Worm (Caenorhabditis elegans) whole organism, young adult: ENCODE measurements around the gene fem-3.

Experiments
- D2030.7 ChIP-seq: fragments of 200-800 bp; sonication (Bioruptor generic); IDR thresholded peaks from 2 replicates; pipeline ENCODE4 v1.3.6; 2022; ENCODE audit warnings: missing genetic modification reagents, missing genetic modification characterization, missing compliant biosample characterization
- K12H6.12 ChIP-seq: fragments of 200-800 bp; sonication (Bioruptor generic); optimal IDR thresholded peaks from 2 replicates; lab custom pipeline; 2018; ENCODE audit warnings: mild to moderate bottlenecking, missing genetic modification characterization, missing compliant biosample characterization
- ama-1 ChIP-seq, 3 experiments: fragments of 150-350 bp in 1 of 3; sonication (generic microtip) in 2 of 3; optimal IDR thresholded peaks; 2 replicates each; lab custom pipeline; 2014 to 2018; ENCODE audit warnings: missing biosample characterization in 2 of 3, missing genetic modification characterization in 2 of 3, missing genetic modification reagents in 2 of 3
- attf-6 ChIP-seq: fragments of 200-800 bp; sonication (Bioruptor generic); IDR thresholded peaks from 2 replicates; pipeline ENCODE4 v1.3.6; 2022; ENCODE audit warnings: missing genetic modification reagents, missing genetic modification characterization, missing compliant biosample characterization
- ceh-91 ChIP-seq: fragments of 200-800 bp; sonication (Bioruptor generic); IDR thresholded peaks from 2 replicates; pipeline ENCODE4 v1.3.6; 2022; ENCODE audit warnings: missing genetic modification reagents, missing genetic modification characterization, missing compliant biosample characterization
- lsl-1 ChIP-seq: fragments of 200-800 bp; sonication (Bioruptor generic); optimal IDR thresholded peaks from 2 replicates; lab custom pipeline; 2018; ENCODE audit warnings: mild to moderate bottlenecking, missing genetic modification characterization, moderate library complexity, missing compliant biosample characterization
- madf-10 ChIP-seq: sonication (generic microtip); optimal IDR thresholded peaks from 2 replicates; lab custom pipeline; 2016; ENCODE audit warnings: mild to moderate bottlenecking, missing genetic modification characterization, missing compliant biosample characterization
- madf-8 ChIP-seq: fragments of 200-800 bp; sonication (Bioruptor generic); conservative IDR thresholded peaks from 2 replicates; pipeline ENCODE4 v1.3.6; 2022; ENCODE audit warnings: missing genetic modification reagents, missing genetic modification characterization, missing compliant biosample characterization
- nhr-80 ChIP-seq: sonication (generic microtip); optimal IDR thresholded peaks from 2 replicates; lab custom pipeline; 2016; ENCODE audit warnings: missing genetic modification characterization, missing compliant biosample characterization
- rcor-1 ChIP-seq: fragments of 200-800 bp; sonication (Bioruptor generic); IDR thresholded peaks from 2 replicates; pipeline ENCODE4 v1.3.6; 2022; ENCODE audit warnings: missing genetic modification reagents, missing genetic modification characterization, missing compliant biosample characterization
- sdz-38 ChIP-seq: sonication (generic microtip); optimal IDR thresholded peaks from 2 replicates; lab custom pipeline; 2016; ENCODE audit warnings: missing genotype, missing genetic modification characterization, missing compliant biosample characterization

DNA sequence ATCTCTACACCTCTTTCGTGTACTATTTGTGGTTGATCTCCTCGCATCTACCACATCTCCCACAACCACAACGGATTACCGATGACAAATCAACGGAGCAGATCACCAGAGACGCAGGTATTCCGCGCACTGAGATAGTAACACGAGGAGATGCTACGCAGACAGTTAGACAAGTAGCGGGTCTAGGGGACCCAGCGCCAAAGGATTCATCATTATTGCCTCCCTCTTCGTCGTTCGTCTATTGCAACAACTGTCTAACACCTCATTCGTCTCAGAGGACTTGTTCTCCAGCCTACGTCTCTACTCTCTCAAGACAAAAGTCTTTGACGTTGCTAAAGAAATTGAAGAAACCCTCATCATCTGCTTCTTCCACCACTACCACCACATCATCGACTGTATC, 16.8 kb downstream of the fem-3 start:
- TF ChIP-seq nhr-80 (tag; lab: Kevin White, UChicago) (no peak), madf-8 (no peak), attf-6 (GFP tag; lab: Robert Waterston, UW) (no peak), sdz-38 (tag; lab: Kevin White, UChicago) (no peak), madf-10 (tag; lab: Kevin White, UChicago) (no peak), K12H6.12 (tag; lab: Kevin White, UChicago) (no peak), ama-1 (optimal IDR thresholded peaks at IDR 0.05; lab: Kevin White, UChicago) (no peak), ama-1 (GFP tag; optimal IDR thresholded peaks at IDR 0.05; lab: Kevin White, UChicago) (no peak), rcor-1 (GFP tag; lab: Robert Waterston, UW) (no peak), lsl-1 (GFP tag; lab: Kevin White, UChicago) (no peak), D2030.7 (GFP tag; lab: Robert Waterston, UW) (no peak), ceh-91 (no peak)
